Fruit fly (Drosophila melanogaster): ENCODE measurements around the gene GluRIIB.

GluRIIB gene

DNA sequence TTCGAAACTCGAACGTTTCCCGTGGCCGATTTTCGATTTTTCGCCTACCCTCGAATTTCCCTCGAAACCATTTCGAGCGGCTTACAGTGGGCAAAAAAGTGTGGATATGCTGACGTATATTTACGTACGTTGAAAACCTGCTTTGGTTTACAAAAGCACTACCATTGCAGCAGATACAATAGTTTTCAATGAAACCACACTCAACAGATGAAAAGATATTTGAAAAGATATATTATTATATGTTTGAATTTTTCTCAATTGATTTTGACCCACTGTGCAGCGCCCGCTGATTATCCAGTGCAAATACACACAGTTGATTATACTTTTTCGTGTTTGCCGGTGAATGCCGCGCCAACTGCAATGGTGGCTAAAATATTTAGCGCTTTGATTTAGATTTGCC lies 51.0 kb downstream of the GluRIIB start (continued):
- TF ChIP-seq Jarid2 (GFP tag; optimal IDR thresholded peaks at IDR 0.05): peak; percentile 3
- peak; percentile 66 for TF ChIP-seq gem (tag; optimal IDR thresholded peaks at IDR 0.05)
- TF ChIP-seq org-1 (GFP tag; optimal IDR thresholded peaks at IDR 0.05): peak; percentile 18
- no peak for TF ChIP-seq en (GFP tag; optimal IDR thresholded peaks at IDR 0.05)
- TF ChIP-seq lov (optimal IDR thresholded peaks at IDR 0.05): no peak
- TF ChIP-seq lov (GFP tag; IDR thresholded peaks at IDR 0.05): no peak
- no peak for TF ChIP-seq Sin3A (optimal IDR thresholded peaks at IDR 0.05)
- no peak for TF ChIP-seq Bgb (GFP tag; IDR thresholded peaks at IDR 0.05; ENCODE audit: partially characterized antibody)
- no peak for TF ChIP-seq CG12104 (GFP tag; optimal IDR thresholded peaks at IDR 0.05)
- no peak for TF ChIP-seq unc-4 (GFP tag; IDR thresholded peaks at IDR 0.05; ENCODE audit: partially characterized antibody)
- TF ChIP-seq CG11085 (GFP tag; IDR thresholded peaks at IDR 0.05): no peak
- TF ChIP-seq slp2 (GFP tag; optimal IDR thresholded peaks at IDR 0.05): no peak
- TF ChIP-seq lmd (GFP tag; IDR thresholded peaks at IDR 0.05): peak; percentile 45
- TF ChIP-seq Ets65A (GFP tag): peak; percentile 78
- TF ChIP-seq dysf (GFP tag; IDR thresholded peaks at IDR 0.05): 0 out of 3 replicates have a peak, but pooled peaks have one; percentile 50
- no peak for TF ChIP-seq Camta (GFP tag; optimal IDR thresholded peaks at IDR 0.05)
- TF ChIP-seq fu2 (GFP tag; optimal IDR thresholded peaks at IDR 0.05): no peak
- no peak for TF ChIP-seq gt (GFP tag; IDR thresholded peaks at IDR 0.05)
- TF ChIP-seq CG3163 (GFP tag; optimal IDR thresholded peaks at IDR 0.05): no peak
- no peak for TF ChIP-seq Lim3 (GFP tag; IDR thresholded peaks at IDR 0.05)
- no peak for TF ChIP-seq Ssrp (tag; optimal IDR thresholded peaks at IDR 0.05)
- no peak for TF ChIP-seq stwl (tag; optimal IDR thresholded peaks at IDR 0.05)
- no peak for TF ChIP-seq wek (GFP tag; optimal IDR thresholded peaks at IDR 0.05)
- TF ChIP-seq seq (GFP tag; IDR thresholded peaks at IDR 0.05): no peak
- TF ChIP-seq hb (GFP tag; IDR thresholded peaks at IDR 0.05; ENCODE audit: partially characterized antibody): no peak
- TF ChIP-seq CG8765 (GFP tag; IDR thresholded peaks at IDR 0.05): no peak
- TF ChIP-seq Side (GFP tag; optimal IDR thresholded peaks at IDR 0.05): no peak
- TF ChIP-seq HLH4C (GFP tag; IDR thresholded peaks at IDR 0.05; ENCODE audit: partially characterized antibody): no peak
- peak in 1 of 2 experiments; percentile 35 for TF ChIP-seq dpn (GFP tag; optimal IDR thresholded peaks at IDR 0.05)
- TF ChIP-seq Trl (optimal IDR thresholded peaks at IDR 0.05): no peak
- TF ChIP-seq Trl (GFP tag; optimal IDR thresholded peaks at IDR 0.05): no peak
- TF ChIP-seq CG2875 (GFP tag; optimal IDR thresholded peaks at IDR 0.05): no peak
- TF ChIP-seq Ptx1 (GFP tag; IDR thresholded peaks at IDR 0.05): peak; percentile 42
- TF ChIP-seq sens (GFP tag): peak; percentile 79
- no peak for TF ChIP-seq CG18262 (tag; optimal IDR thresholded peaks at IDR 0.05)
- no peak for TF ChIP-seq CG17802 (tag; optimal IDR thresholded peaks at IDR 0.05)
- TF ChIP-seq eve (GFP tag; optimal IDR thresholded peaks at IDR 0.05): no peak
- no peak for TF ChIP-seq Gsc (GFP tag; IDR thresholded peaks at IDR 0.05)
- no peak for TF ChIP-seq gce (GFP tag; IDR thresholded peaks at IDR 0.05)
- TF ChIP-seq CG4424 (GFP tag; optimal IDR thresholded peaks at IDR 0.05): peak; percentile 40
- no peak for TF ChIP-seq NC2α (GFP tag; optimal IDR thresholded peaks at IDR 0.05)
- no peak for TF ChIP-seq Dip3 (GFP tag; optimal IDR thresholded peaks at IDR 0.05)
- no peak for TF ChIP-seq vnd (GFP tag; IDR thresholded peaks at IDR 0.05; ENCODE audit: partially characterized antibody)
- TF ChIP-seq zen (tag; optimal IDR thresholded peaks at IDR 0.05): peak; percentile 40
- TF ChIP-seq otp (GFP tag; IDR thresholded peaks at IDR 0.05): no peak
- no peak for TF ChIP-seq pnt (GFP tag; optimal IDR thresholded peaks at IDR 0.05)
- peak; percentile 29 for TF ChIP-seq CG15269 (tag; optimal IDR thresholded peaks at IDR 0.05)
- TF ChIP-seq CG17385 (GFP tag; optimal IDR thresholded peaks at IDR 0.05): peak; percentile 25
- no peak for TF ChIP-seq CG11093 (GFP tag; IDR thresholded peaks at IDR 0.05)
- no peak for TF ChIP-seq CG9437 (GFP tag; optimal IDR thresholded peaks at IDR 0.05)
- TF ChIP-seq CG31224 (GFP tag; IDR thresholded peaks at IDR 0.05): no peak
- no peak for TF ChIP-seq dm (GFP tag; optimal IDR thresholded peaks at IDR 0.05)

Data from whole organism, embryonic.